In the genomic region with DNA sequence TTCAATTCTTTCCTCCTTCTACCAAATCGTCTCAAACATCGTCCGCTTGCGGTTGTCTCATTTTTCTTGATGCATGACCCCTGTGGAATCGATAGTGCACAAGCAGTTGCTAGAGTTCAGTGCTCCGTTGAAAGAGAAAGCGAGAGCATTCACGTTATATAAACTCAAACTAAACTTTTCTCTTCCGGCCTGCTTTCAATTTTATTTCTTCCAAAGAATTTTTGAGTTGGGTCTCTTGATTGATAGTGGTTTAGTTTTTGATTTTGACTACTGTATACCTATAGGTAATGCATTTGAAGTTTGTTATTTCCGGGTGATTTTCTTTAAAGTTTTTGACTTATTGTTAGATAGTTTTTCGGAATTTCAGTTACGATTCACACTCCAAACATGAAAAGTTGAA, we compare ENCODE assay signal across 2 worm cellular contexts.
TF ChIP-seq lines count a peak whose summit lies in the region.

No protein-coding gene starts in this region.

TF ChIP-seq in whole organism, L1 larva, 84 proteins besides CTCF, POLR2A, EP300 and RAD21:
- TF ChIP-seq lin-14 (GFP tag; optimal IDR thresholded peaks at IDR 0.05; lab: Kevin White, UChicago) (peak; percentile 47), ama-1 (optimal IDR thresholded peaks at IDR 0.05; lab: Kevin White, UChicago) (no peak)

TF ChIP-seq in whole organism, L4 larva, 104 proteins besides CTCF, POLR2A, EP300 and RAD21:
- TF ChIP-seq hlh-30 (tag; optimal IDR thresholded peaks at IDR 0.05; lab: Kevin White, UChicago; ENCODE audit: insufficient read depth) (peak; percentile 29), ztf-11 (tag; optimal IDR thresholded peaks at IDR 0.05; lab: Kevin White, UChicago) (no peak), unc-62 (GFP tag; optimal IDR thresholded peaks at IDR 0.05 in 1 of 2; lab: Kevin White, UChicago) (peak in 1 of 2 experiments; percentile 95), unc-62 (tag; optimal IDR thresholded peaks at IDR 0.05; lab: Kevin White, UChicago) (no peak)
TF ChIP-seq in whole organism, L4 larva: peak in this region for 2.
